Worm (Caenorhabditis elegans) whole organism, late embryonic: ENCODE data around the gene nhr-14.

Experiments used
- C38D4.7 ChIP-seq: fragments of 200-800 bp; sonication (Bioruptor generic); optimal IDR thresholded peaks from 2 replicates; lab custom pipeline; 2018; ENCODE audit warnings: mild to moderate bottlenecking, missing genetic modification characterization, moderate library complexity, missing compliant biosample characterization
- F13H6.1 ChIP-seq: sonication (generic microtip); optimal IDR thresholded peaks from 2 replicates; lab custom pipeline; 2016; ENCODE audit warnings: missing genetic modification characterization, missing compliant biosample characterization
- K02D7.2 ChIP-seq: sonication (generic microtip); optimal IDR thresholded peaks from 2 replicates; lab custom pipeline; 2017; ENCODE audit warnings: mild to moderate bottlenecking, missing genetic modification characterization, missing compliant biosample characterization
- ceh-19 ChIP-seq: fragments of 200-800 bp; sonication (Bioruptor generic); optimal IDR thresholded peaks from 2 replicates; lab custom pipeline; 2018; ENCODE audit warnings: mild to moderate bottlenecking, missing genetic modification characterization, missing compliant biosample characterization
- ceh-2 ChIP-seq: sonication (generic microtip); optimal IDR thresholded peaks from 2 replicates; lab custom pipeline; 2016; ENCODE audit warnings: missing genotype, missing genetic modification characterization, missing compliant biosample characterization
- ceh-22 ChIP-seq: sonication (generic microtip); optimal IDR thresholded peaks from 2 replicates; lab custom pipeline; 2017; ENCODE audit warnings: missing biosample characterization, missing genetic modification characterization
- ceh-24 ChIP-seq: sonication (generic microtip); optimal IDR thresholded peaks from 2 replicates; lab custom pipeline; 2016; ENCODE audit warnings: mild to moderate bottlenecking, missing genetic modification characterization, missing compliant biosample characterization
- ceh-34 ChIP-seq: sonication (generic microtip); optimal IDR thresholded peaks from 2 replicates; lab custom pipeline; 2016; ENCODE audit warnings: mild to moderate bottlenecking, missing genetic modification characterization, missing compliant biosample characterization
- ceh-45 ChIP-seq: fragments of 200-800 bp; sonication (Bioruptor generic); IDR thresholded peaks from 2 replicates; pipeline ENCODE4 v1.3.6; 2022; ENCODE audit warnings: missing genetic modification reagents, missing genetic modification characterization, missing compliant biosample characterization
- ceh-48 ChIP-seq: sonication (generic microtip); optimal IDR thresholded peaks from 2 replicates; lab custom pipeline; 2016; ENCODE audit warnings: missing genetic modification characterization, inconsistent platforms, missing compliant biosample characterization
- ceh-6 ChIP-seq: fragments of 200-800 bp; sonication (Bioruptor generic); optimal IDR thresholded peaks from 2 replicates; lab custom pipeline; 2018; ENCODE audit warnings: mild to moderate bottlenecking, missing genetic modification characterization, missing compliant biosample characterization
- dmd-4 ChIP-seq: sonication (generic microtip); optimal IDR thresholded peaks from 2 replicates; lab custom pipeline; 2016; ENCODE audit warnings: borderline replicate concordance, missing genetic modification characterization, missing compliant biosample characterization
- elt-2 ChIP-seq: sonication (generic microtip); optimal IDR thresholded peaks from 2 replicates; lab custom pipeline; 2016; ENCODE audit warnings: missing genetic modification reagents, missing genetic modification characterization, missing compliant biosample characterization
- elt-4 ChIP-seq: sonication (generic microtip); optimal IDR thresholded peaks from 2 replicates; lab custom pipeline; 2016; ENCODE audit warnings: missing genetic modification characterization, missing compliant biosample characterization
- ets-4 ChIP-seq: sonication (generic microtip); optimal IDR thresholded peaks from 2 replicates; lab custom pipeline; 2016; ENCODE audit warnings: missing genetic modification characterization, missing compliant biosample characterization
- eyg-1 ChIP-seq: sonication (generic microtip); optimal IDR thresholded peaks from 2 replicates; lab custom pipeline; 2016; ENCODE audit warnings: missing genotype, missing genetic modification characterization, missing compliant biosample characterization
- fax-1 ChIP-seq: sonication (generic microtip); optimal IDR thresholded peaks from 2 replicates; lab custom pipeline; 2016; ENCODE audit warnings: missing genotype, missing genetic modification characterization, missing compliant biosample characterization
- fkh-10 ChIP-seq: fragments of 150-350 bp; optimal IDR thresholded peaks from 2 replicates; lab custom pipeline; 2014; ENCODE audit warnings: missing biosample characterization, missing genetic modification reagents, missing genetic modification characterization
- hlh-30 ChIP-seq: sonication (generic microtip); optimal IDR thresholded peaks from 2 replicates; lab custom pipeline; 2017; ENCODE audit warnings: antibody characterized with exemption, missing genetic modification characterization, missing compliant biosample characterization; ENCODE audit not compliant: insufficient read depth
- hlh-6 ChIP-seq: sonication (generic microtip); optimal IDR thresholded peaks from 2 replicates; lab custom pipeline; 2016; ENCODE audit warnings: missing genotype, missing genetic modification characterization, missing compliant biosample characterization
- hlh-8 ChIP-seq: sonication (generic microtip); optimal IDR thresholded peaks from 2 replicates; lab custom pipeline; 2016; ENCODE audit warnings: missing genotype, missing genetic modification characterization, missing compliant biosample characterization
- madf-2 ChIP-seq: sonication (generic microtip); optimal IDR thresholded peaks from 2 replicates; lab custom pipeline; 2017; ENCODE audit warnings: missing genetic modification characterization, missing compliant biosample characterization
- mec-3 ChIP-seq: sonication (generic microtip); optimal IDR thresholded peaks from 2 replicates; lab custom pipeline; 2016; ENCODE audit warnings: borderline replicate concordance, missing genetic modification characterization, missing compliant biosample characterization
- nfya-1 ChIP-seq: sonication (generic microtip); optimal IDR thresholded peaks from 2 replicates; lab custom pipeline; 2017; ENCODE audit warnings: missing genetic modification characterization, mild to moderate bottlenecking, missing compliant biosample characterization, antibody characterized with exemption, moderate library complexity
- nhr-232 ChIP-seq: sonication (generic microtip); optimal IDR thresholded peaks from 2 replicates; lab custom pipeline; 2016; ENCODE audit warnings: missing genetic modification characterization, missing compliant biosample characterization
- odd-2 ChIP-seq: sonication (generic microtip); optimal IDR thresholded peaks from 2 replicates; lab custom pipeline; 2017; ENCODE audit warnings: antibody characterized with exemption, mild to moderate bottlenecking, missing genetic modification characterization, missing compliant biosample characterization
- pat-9 ChIP-seq: fragments of 200-800 bp; sonication (Bioruptor generic); optimal IDR thresholded peaks from 2 replicates; lab custom pipeline; 2018; ENCODE audit warnings: mild to moderate bottlenecking, missing genetic modification characterization, moderate library complexity, missing compliant biosample characterization
- pax-1 ChIP-seq: fragments of 150-350 bp; optimal IDR thresholded peaks from 2 replicates; lab custom pipeline; 2014; ENCODE audit warnings: missing biosample characterization, missing genetic modification characterization
- pqm-1 ChIP-seq: sonication (generic microtip); optimal IDR thresholded peaks from 2 replicates; lab custom pipeline; 2016; ENCODE audit warnings: missing genetic modification characterization, missing compliant biosample characterization
- pros-1 ChIP-seq: fragments of 150-350 bp; optimal IDR thresholded peaks from 2 replicates; lab custom pipeline; 2014; ENCODE audit warnings: missing biosample characterization, missing genetic modification reagents, missing genetic modification characterization
- ref-2 ChIP-seq: sonication (generic microtip); optimal IDR thresholded peaks from 2 replicates; lab custom pipeline; 2016; ENCODE audit warnings: missing genetic modification characterization, missing compliant biosample characterization
- sox-4 ChIP-seq: sonication (generic microtip); optimal IDR thresholded peaks from 2 replicates; lab custom pipeline; 2017; ENCODE audit warnings: mild to moderate bottlenecking, missing genetic modification characterization, inconsistent platforms, missing compliant biosample characterization
- syd-9 ChIP-seq: sonication (generic microtip); optimal IDR thresholded peaks from 2 replicates; lab custom pipeline; 2016; ENCODE audit warnings: mild to moderate bottlenecking, missing genetic modification characterization, moderate library complexity, missing compliant biosample characterization
- tbx-7 ChIP-seq: sonication (generic microtip); optimal IDR thresholded peaks from 2 replicates; lab custom pipeline; 2016; ENCODE audit warnings: missing genotype, missing genetic modification characterization, missing compliant biosample characterization
- unc-42 ChIP-seq: sonication (generic microtip); optimal IDR thresholded peaks from 2 replicates; lab custom pipeline; 2016; ENCODE audit warnings: missing genotype, missing genetic modification characterization, missing compliant biosample characterization
- unc-55 ChIP-seq: sonication (generic microtip); optimal IDR thresholded peaks from 2 replicates; lab custom pipeline; 2017; ENCODE audit warnings: missing biosample characterization, missing genetic modification reagents, missing genetic modification characterization
- unc-86 ChIP-seq: sonication (generic microtip); optimal IDR thresholded peaks from 2 replicates; lab custom pipeline; 2016; ENCODE audit warnings: missing genetic modification characterization, missing compliant biosample characterization
- zip-5 ChIP-seq: sonication (generic microtip); optimal IDR thresholded peaks from 2 replicates; lab custom pipeline; 2016; ENCODE audit warnings: missing genetic modification characterization, missing compliant biosample characterization
- ztf-16 ChIP-seq: sonication (generic microtip); optimal IDR thresholded peaks from 2 replicates; lab custom pipeline; 2017; ENCODE audit warnings: missing genetic modification characterization, missing compliant biosample characterization

The nhr-14 gene

ce11 chrX:8520402-8520801, 44.4 kb upstream of the nhr-14 start, which contains the start of gene H03E18.2:
H03E18.2 (minus strand) TSS chrX:8520502.
- no peak for TF ChIP-seq hlh-6 (tag; lab: Kevin White, UChicago)
- no peak for TF ChIP-seq K02D7.2
- TF ChIP-seq ets-4 = no peak
- no peak for TF ChIP-seq ceh-24 (tag; lab: Kevin White, UChicago)
- TF ChIP-seq ceh-19 (GFP tag; lab: Kevin White, UChicago) = no peak
- no peak for TF ChIP-seq fkh-10 (GFP tag; lab: Kevin White, UChicago)
- no peak for TF ChIP-seq hlh-30 (tag; lab: Kevin White, UChicago)
- TF ChIP-seq eyg-1 (tag; lab: Kevin White, UChicago) = no peak
- no peak for TF ChIP-seq C38D4.7 (GFP tag; lab: Kevin White, UChicago)
- no peak for TF ChIP-seq pros-1 (tag; lab: Kevin White, UChicago)
- no peak for TF ChIP-seq zip-5 (tag; lab: Kevin White, UChicago)
- no peak for TF ChIP-seq pqm-1 (tag; lab: Kevin White, UChicago)
- TF ChIP-seq, all 69 proteins: peak for 0

ce11 chrX:8509088-8509487, 33.1 kb upstream of the nhr-14 start:
- TF ChIP-seq ceh-48 (tag; lab: Kevin White, UChicago) (no peak), ceh-19 (GFP tag; lab: Kevin White, UChicago) (no peak), zip-5 (tag; lab: Kevin White, UChicago) (no peak), nfya-1 (tag; lab: Kevin White, UChicago) (no peak), unc-86 (tag; lab: Kevin White, UChicago) (no peak), ceh-22 (tag; lab: Kevin White, UChicago) (no peak), syd-9 (tag; lab: Kevin White, UChicago) (no peak), pat-9 (tag; lab: Kevin White, UChicago) (no peak), ceh-6 (no peak), ztf-16 (tag; lab: Kevin White, UChicago) (no peak), mec-3 (tag; lab: Kevin White, UChicago) (no peak), unc-42 (tag; lab: Kevin White, UChicago) (no peak)

ce11 chrX:8507576-8507975, 31.6 kb upstream of the nhr-14 start, which contains the start of gene H03E18.1:
H03E18.1 (plus strand) TSS chrX:8507876.
- TF ChIP-seq sox-4 (tag; lab: Kevin White, UChicago) (no peak), C38D4.7 (GFP tag; lab: Kevin White, UChicago) (no peak), pax-1 (no peak), nfya-1 (tag; lab: Kevin White, UChicago) (no peak), ceh-34 (no peak), dmd-4 (tag; lab: Kevin White, UChicago) (no peak), F13H6.1 (tag; lab: Kevin White, UChicago) (no peak), fax-1 (tag; lab: Kevin White, UChicago) (no peak), unc-55 (GFP tag; lab: Kevin White, UChicago) (no peak), madf-2 (no peak)

ce11 chrX:8507053-8507452, 31.1 kb upstream of the nhr-14 start:
- TF ChIP-seq ref-2 (tag; lab: Kevin White, UChicago) (no peak), ceh-19 (GFP tag; lab: Kevin White, UChicago) (no peak), elt-2 (tag; lab: Kevin White, UChicago) (no peak), nfya-1 (tag; lab: Kevin White, UChicago) (no peak), ceh-2 (tag; lab: Kevin White, UChicago) (no peak), elt-4 (tag; lab: Kevin White, UChicago) (no peak), tbx-7 (tag; lab: Kevin White, UChicago) (no peak), ztf-16 (tag; lab: Kevin White, UChicago) (no peak), ceh-24 (tag; lab: Kevin White, UChicago) (no peak), K02D7.2 (no peak), unc-55 (GFP tag; lab: Kevin White, UChicago) (no peak), pqm-1 (tag; lab: Kevin White, UChicago) (no peak), odd-2 (tag; lab: Kevin White, UChicago) (no peak), nhr-232 (tag; lab: Kevin White, UChicago) (no peak), ceh-45 (GFP tag; lab: Robert Waterston, UW) (no peak), C38D4.7 (GFP tag; lab: Kevin White, UChicago) (no peak), pros-1 (tag; lab: Kevin White, UChicago) (no peak), hlh-8 (tag; lab: Kevin White, UChicago) (no peak)
